Fruit fly (Drosophila melanogaster): Measurements from ENCODE around the gene CG9515.

The CG9515 gene

dm6 chr2L:8958046-8958497 lies 15.0 kb upstream of the CG9515 start:
- peak; percentile 84 for TF ChIP-seq CG17801 (GFP tag; optimal IDR thresholded peaks at IDR 0.05; ENCODE audit: partially characterized antibody)

DNA sequence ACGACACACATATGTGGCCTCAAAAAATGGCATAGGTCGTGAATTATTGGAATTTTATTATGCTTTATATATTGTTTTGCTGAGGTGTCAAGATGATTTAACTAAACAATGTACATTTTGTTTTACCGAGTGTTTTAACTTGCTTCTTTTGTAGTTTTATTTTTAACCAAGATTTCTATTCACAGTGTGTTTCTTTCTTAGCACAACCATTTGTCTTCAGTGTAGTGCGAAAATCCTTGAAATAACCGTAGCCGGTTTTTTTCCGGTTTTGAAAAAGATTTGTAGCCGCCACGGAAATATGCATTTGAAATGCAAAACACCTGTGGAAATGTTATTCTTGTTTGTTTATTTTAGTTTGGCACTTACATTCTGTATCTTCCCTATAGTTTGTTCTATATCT lies 14.1 kb upstream of the CG9515 start:
- TF ChIP-seq CG17801 (GFP tag; optimal IDR thresholded peaks at IDR 0.05; ENCODE audit: partially characterized antibody): no peak

- TF ChIP-seq CG17801 (GFP tag; optimal IDR thresholded peaks at IDR 0.05; ENCODE audit: partially characterized antibody): no peak
These were observed 13.3 kb upstream of the CG9515 start for dm6 chr2L:8956336-8956726.

DNA sequence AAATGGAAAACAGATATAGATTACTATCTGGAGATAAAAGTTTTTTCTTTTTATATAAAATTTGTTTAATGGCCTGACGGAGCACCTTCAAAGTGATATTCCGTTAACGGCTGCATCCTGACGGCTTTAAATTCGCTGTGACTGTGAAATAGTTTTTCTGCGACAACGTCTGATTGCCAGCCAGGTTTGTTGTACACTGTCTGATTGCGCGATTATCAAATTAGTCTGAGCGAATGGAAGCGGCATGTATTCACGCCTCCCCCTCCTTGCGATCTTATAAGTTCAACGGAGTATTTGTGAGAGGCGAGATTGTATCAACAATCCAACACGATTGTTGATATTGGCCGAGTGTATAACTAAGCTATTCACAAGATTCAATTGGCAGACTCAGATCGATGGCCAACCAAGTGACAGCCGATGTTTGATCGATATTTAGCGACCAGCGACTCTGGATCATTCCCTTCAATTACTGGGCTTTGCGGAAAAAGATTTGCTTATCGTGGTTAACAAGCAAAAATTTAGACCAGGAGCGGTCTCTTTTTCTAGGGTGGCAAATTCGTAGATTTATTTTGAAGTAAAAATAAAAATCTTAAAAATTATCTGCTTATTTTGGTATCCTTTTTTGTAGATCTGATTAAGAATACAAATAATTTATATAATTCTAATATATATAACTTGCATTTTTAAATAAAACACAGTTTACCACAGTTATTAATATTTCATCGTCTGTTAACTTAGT lies 12.7 kb upstream of the CG9515 start:
- no peak for TF ChIP-seq CG17801 (GFP tag; optimal IDR thresholded peaks at IDR 0.05; ENCODE audit: partially characterized antibody)

dm6 chr2L:8952194-8953037 lies 9.4 kb upstream of the CG9515 start:
- TF ChIP-seq CG17801 (GFP tag; optimal IDR thresholded peaks at IDR 0.05; ENCODE audit: partially characterized antibody): no peak

dm6 chr2L:8951184-8951934 lies 8.3 kb upstream of the CG9515 start, which contains the start of gene C1GalTA:
C1GalTA (minus strand) TSS chr2L:8951216.
- peak; percentile 99 for TF ChIP-seq CG17801 (GFP tag; optimal IDR thresholded peaks at IDR 0.05; ENCODE audit: partially characterized antibody)

- TF ChIP-seq CG17801 (GFP tag; optimal IDR thresholded peaks at IDR 0.05; ENCODE audit: partially characterized antibody): no peak
These were observed 7.1 kb upstream of the CG9515 start for dm6 chr2L:8949919-8950722.

DNA sequence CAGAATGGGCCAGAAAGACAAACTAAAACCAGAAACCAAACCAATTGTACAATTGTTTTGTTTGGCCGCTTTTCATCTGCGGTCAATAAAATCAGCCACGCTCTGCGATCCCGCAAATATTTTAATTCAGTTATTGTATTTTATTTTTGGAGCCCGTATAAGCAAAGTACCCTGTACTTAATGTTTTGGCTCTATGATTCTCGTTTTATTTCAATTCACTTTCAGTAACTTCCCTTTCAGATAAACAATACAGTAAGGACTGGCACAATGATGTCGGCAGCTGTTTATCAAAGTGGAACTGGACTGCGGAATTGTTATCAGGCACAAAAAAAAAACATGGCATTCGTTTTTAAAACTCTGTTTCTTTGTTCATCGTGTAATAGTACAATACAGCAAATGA lies 5.6 kb upstream of the CG9515 start:
- TF ChIP-seq CG17801 (GFP tag; optimal IDR thresholded peaks at IDR 0.05; ENCODE audit: partially characterized antibody): no peak

- TF ChIP-seq CG17801 (GFP tag; optimal IDR thresholded peaks at IDR 0.05; ENCODE audit: partially characterized antibody): peak; percentile 28
These were observed 4.9 kb upstream of the CG9515 start for dm6 chr2L:8947989-8948388.

DNA sequence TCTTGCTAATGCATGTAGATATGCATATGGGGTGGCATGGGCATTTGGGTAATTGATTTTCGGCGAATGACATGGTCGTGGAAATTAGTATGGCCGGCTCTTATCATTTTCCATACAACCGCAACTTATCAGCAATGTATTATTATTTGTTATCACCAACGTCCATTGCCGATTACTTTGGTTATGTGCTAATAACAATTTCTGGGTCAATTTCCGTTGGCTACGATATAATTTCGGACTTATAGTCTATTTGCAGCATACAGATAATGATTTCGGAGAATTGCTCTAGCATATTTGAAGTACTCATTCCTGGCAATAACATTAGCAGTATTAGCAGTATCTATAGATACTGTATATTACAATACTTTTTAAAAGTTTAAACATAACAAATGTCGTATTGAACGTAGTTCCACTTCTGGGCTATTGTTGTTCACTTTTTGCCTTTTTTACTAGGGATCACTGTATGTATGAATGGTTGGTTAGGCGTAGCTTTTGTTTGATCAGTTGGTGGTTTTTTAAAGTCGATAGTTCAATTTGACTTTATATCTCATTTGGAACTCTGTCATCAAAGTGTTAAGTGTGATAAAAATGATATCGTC lies 3.8 kb upstream of the CG9515 start, which contains the start of gene CG46397:
CG46397 (plus strand) TSS at position 549 of the 599 bp plus-strand sequence.
- no peak for TF ChIP-seq CG17801 (GFP tag; optimal IDR thresholded peaks at IDR 0.05; ENCODE audit: partially characterized antibody)

dm6 chr2L:8941736-8942337 lies 1.2 kb downstream of the CG9515 start, which contains the start of gene Argl:
Argl (minus strand) TSS chr2L:8942105.
- TF ChIP-seq CG17801 (GFP tag; optimal IDR thresholded peaks at IDR 0.05; ENCODE audit: partially characterized antibody): no peak

DNA sequence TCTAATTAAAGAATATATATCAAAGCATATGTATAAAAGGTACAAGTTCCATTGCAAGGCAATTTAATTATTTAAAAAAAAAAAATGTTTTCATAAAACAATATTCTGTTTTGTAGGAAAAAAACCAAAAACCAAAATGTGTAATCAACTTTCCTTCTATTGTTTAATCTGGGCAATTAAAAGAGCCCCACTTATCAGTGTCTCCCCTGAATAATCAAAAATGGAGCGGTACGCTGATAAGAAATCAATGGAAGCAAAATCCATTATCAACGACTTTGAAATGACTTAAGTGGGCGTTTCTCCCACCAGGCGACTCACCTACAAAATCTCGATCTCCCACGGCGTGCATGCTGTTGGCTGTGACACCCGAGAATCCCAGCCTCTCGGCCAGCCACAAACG lies 2.4 kb downstream of the CG9515 start:
- TF ChIP-seq CG17801 (GFP tag; optimal IDR thresholded peaks at IDR 0.05; ENCODE audit: partially characterized antibody): no peak

DNA sequence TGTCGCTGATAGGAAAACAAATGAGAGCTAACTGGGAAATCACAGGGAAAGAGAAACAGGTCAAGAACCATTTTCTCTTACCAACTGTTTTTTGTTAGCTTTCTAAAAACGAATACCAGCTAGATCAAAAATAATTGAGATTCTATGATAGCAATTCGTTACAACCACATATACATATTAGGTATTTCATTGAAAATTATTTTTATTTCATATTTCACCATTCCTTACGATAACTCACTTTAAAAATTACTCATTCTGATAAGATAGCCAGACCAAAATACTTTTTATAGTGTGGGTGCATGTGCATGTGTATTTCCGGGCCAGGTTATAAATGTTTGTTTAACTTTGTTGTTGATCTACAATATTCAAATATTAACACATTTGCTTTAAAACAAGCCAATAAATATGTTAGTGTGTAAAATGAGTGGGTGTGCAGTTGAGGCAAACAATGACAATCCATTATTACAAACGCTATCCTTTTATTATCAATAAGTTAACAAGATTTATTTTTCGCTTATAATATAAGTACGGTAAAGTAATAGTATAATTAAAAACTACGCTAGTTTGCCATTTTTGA lies 5.1 kb downstream of the CG9515 start:
- peak; percentile 34 for TF ChIP-seq CG17801 (GFP tag; optimal IDR thresholded peaks at IDR 0.05; ENCODE audit: partially characterized antibody)
